Worm (Caenorhabditis elegans) whole organism, L4 larva: Measurements from ENCODE around the gene abhd-3.2.

Source experiments
- D1046.2 ChIP-seq: fragments of 200-800 bp; sonication (Bioruptor generic); IDR thresholded peaks from 2 replicates; pipeline ENCODE4 v1.3.6; 2022; ENCODE audit warnings: missing genetic modification characterization, missing compliant biosample characterization
- F10B5.3 ChIP-seq: sonication (generic microtip); optimal IDR thresholded peaks from 2 replicates; lab custom pipeline; 2016; ENCODE audit warnings: mild to moderate bottlenecking, missing genetic modification characterization, missing compliant biosample characterization
- F37D6.2 ChIP-seq: sonication (generic microtip); optimal IDR thresholded peaks from 2 replicates; lab custom pipeline; 2016; ENCODE audit warnings: mild to moderate bottlenecking, missing genetic modification characterization, missing compliant biosample characterization
- F44E2.7 ChIP-seq: fragments of 200-800 bp; sonication (Bioruptor generic); IDR thresholded peaks from 2 replicates; pipeline ENCODE4 v2.1.2; 2022; ENCODE audit warnings: missing genetic modification characterization, missing compliant biosample characterization
- F49E8.2 ChIP-seq: sonication (generic microtip); optimal IDR thresholded peaks from 2 replicates; lab custom pipeline; 2016; ENCODE audit warnings: missing compliant biosample characterization, mild to moderate bottlenecking, missing genetic modification characterization, borderline replicate concordance
- T20F7.1 ChIP-seq: fragments of 200-800 bp; sonication (Bioruptor generic); optimal IDR thresholded peaks from 2 replicates; lab custom pipeline; 2018; ENCODE audit warnings: mild to moderate bottlenecking, missing genetic modification characterization, missing compliant biosample characterization
- T26A8.4 ChIP-seq: fragments of 200-800 bp; sonication (Bioruptor generic); IDR thresholded peaks from 2 replicates; pipeline ENCODE4 v1.3.6; 2022; ENCODE audit warnings: missing genetic modification characterization, missing compliant biosample characterization
- Y105C5A.15 ChIP-seq: fragments of 200-800 bp; sonication (Bioruptor generic); IDR thresholded peaks from 2 replicates; pipeline ENCODE4 v1.3.6; 2022; ENCODE audit warnings: missing genetic modification characterization, missing compliant biosample characterization
- Y5F2A.4 ChIP-seq: fragments of 200-800 bp; sonication (Bioruptor generic); optimal IDR thresholded peaks from 2 replicates; lab custom pipeline; 2018; ENCODE audit warnings: mild to moderate bottlenecking, missing genetic modification characterization, missing compliant biosample characterization
- ZK337.2 ChIP-seq: fragments of 200-800 bp; sonication (Bioruptor generic); IDR thresholded peaks from 2 replicates; pipeline ENCODE4 v1.3.6; 2022; ENCODE audit warnings: missing genetic modification reagents, missing genetic modification characterization, missing compliant biosample characterization
- arid-1 ChIP-seq: fragments of 200-800 bp; sonication (Bioruptor generic); conservative IDR thresholded peaks from 2 replicates; pipeline ENCODE4 v1.3.6; 2022; ENCODE audit warnings: missing genetic modification reagents, missing genetic modification characterization, missing compliant biosample characterization
- ceh-32 ChIP-seq: sonication (generic microtip); optimal IDR thresholded peaks from 2 replicates; lab custom pipeline; 2016; ENCODE audit warnings: mild to moderate bottlenecking, missing genetic modification characterization, missing compliant biosample characterization; ENCODE audit not compliant: poor library complexity
- ceh-62 ChIP-seq: sonication (generic microtip); optimal IDR thresholded peaks from 2 replicates; lab custom pipeline; 2017; ENCODE audit warnings: missing biosample characterization, missing genetic modification characterization
- ceh-82 ChIP-seq: sonication (generic microtip); optimal IDR thresholded peaks from 2 replicates; lab custom pipeline; 2017; ENCODE audit warnings: missing biosample characterization, missing genetic modification characterization
- daf-12 ChIP-seq: fragments of 150-350 bp; optimal IDR thresholded peaks from 2 replicates; lab custom pipeline; 2014; ENCODE audit warnings: missing biosample characterization, missing genetic modification reagents, missing genetic modification characterization
- daf-16 ChIP-seq, 3 experiments: sonication (generic microtip); optimal IDR thresholded peaks; 2 replicates each; lab custom pipeline; 2016 to 2017; ENCODE audit warnings: missing genetic modification characterization in 3 of 3, missing genetic modification reagents in 3 of 3, mild to moderate bottlenecking in 2 of 3, missing compliant biosample characterization in 2 of 3, missing biosample characterization in 1 of 3, moderate library complexity in 1 of 3
- dmd-8 ChIP-seq: fragments of 200-800 bp; sonication (Bioruptor generic); IDR thresholded peaks from 2 replicates; pipeline ENCODE4 v1.3.6; 2022; ENCODE audit warnings: missing genetic modification characterization, missing compliant biosample characterization
- dpl-1 ChIP-seq: fragments of 150-350 bp; optimal IDR thresholded peaks from 2 replicates; lab custom pipeline; 2014; ENCODE audit warnings: missing biosample characterization, missing genetic modification reagents, missing genetic modification characterization
- fkh-10 ChIP-seq: fragments of 150-350 bp; optimal IDR thresholded peaks from 2 replicates; lab custom pipeline; 2014; ENCODE audit warnings: missing biosample characterization, missing genetic modification reagents, missing genetic modification characterization
- gei-8 ChIP-seq: fragments of 200-800 bp; sonication (Bioruptor generic); optimal IDR thresholded peaks from 2 replicates; lab custom pipeline; 2018; ENCODE audit warnings: mild to moderate bottlenecking, missing genetic modification characterization, missing compliant biosample characterization
- hif-1 ChIP-seq, 2 experiments: sonication (generic microtip); optimal IDR thresholded peaks; 2 replicates each; lab custom pipeline; 2016 to 2017; ENCODE audit warnings: missing compliant biosample characterization in 2 of 2, missing genetic modification characterization in 2 of 2, missing genetic modification reagents in 2 of 2, missing genotype in 2 of 2, mild to moderate bottlenecking in 1 of 2
- hmg-1.1 ChIP-seq: fragments of 200-800 bp; sonication (Bioruptor generic); IDR thresholded peaks from 2 replicates; pipeline ENCODE4 v1.3.6; 2022; ENCODE audit warnings: missing genetic modification reagents, missing genetic modification characterization, missing compliant biosample characterization
- lin-13 ChIP-seq: fragments of 150-350 bp; optimal IDR thresholded peaks from 2 replicates; lab custom pipeline; 2014; ENCODE audit warnings: missing biosample characterization, missing genetic modification reagents, missing genetic modification characterization
- lin-15B ChIP-seq: fragments of 150-350 bp; sonication (generic microtip); optimal IDR thresholded peaks from 3 replicates; lab custom pipeline; 2014; ENCODE audit warnings: missing biosample characterization, missing genetic modification characterization
- lin-29 ChIP-seq: fragments of 200-800 bp; sonication (Bioruptor generic); IDR thresholded peaks from 2 replicates; pipeline ENCODE4 v1.3.6; 2022; ENCODE audit warnings: missing genetic modification reagents, missing genetic modification characterization, missing compliant biosample characterization
- lir-3 ChIP-seq: sonication (generic microtip); optimal IDR thresholded peaks from 2 replicates; lab custom pipeline; 2016; ENCODE audit warnings: mild to moderate bottlenecking, missing genetic modification characterization, missing compliant biosample characterization
- mdl-1 ChIP-seq, 2 experiments: fragments of 150-350 bp in 1 of 2; sonication (generic microtip) in 1 of 2; optimal IDR thresholded peaks; 2 replicates each; lab custom pipeline; 2014 to 2017; ENCODE audit warnings: missing biosample characterization in 2 of 2, missing genetic modification characterization in 2 of 2
- mdt-29 ChIP-seq: fragments of 200-800 bp; sonication (Bioruptor generic); IDR thresholded peaks from 2 replicates; pipeline ENCODE4 v1.3.6; 2022; ENCODE audit warnings: missing genetic modification reagents, missing genetic modification characterization, missing compliant biosample characterization
- mep-1 ChIP-seq: fragments of 150-350 bp; sonication (generic microtip); optimal IDR thresholded peaks from 3 replicates; lab custom pipeline; 2014; ENCODE audit warnings: missing biosample characterization, missing genetic modification characterization
- nhr-102 ChIP-seq: sonication (generic microtip); optimal IDR thresholded peaks from 2 replicates; lab custom pipeline; 2016; ENCODE audit warnings: mild to moderate bottlenecking, missing genetic modification characterization, moderate library complexity, missing compliant biosample characterization
- nhr-11 ChIP-seq: fragments of 150-350 bp; optimal IDR thresholded peaks from 2 replicates; lab custom pipeline; 2014; ENCODE audit warnings: missing biosample characterization, missing genetic modification characterization
- nhr-237 ChIP-seq: sonication (generic microtip); optimal IDR thresholded peaks from 2 replicates; lab custom pipeline; 2017; ENCODE audit warnings: missing biosample characterization, missing genetic modification characterization
- nhr-25 ChIP-seq: sonication (generic microtip); optimal IDR thresholded peaks from 2 replicates; lab custom pipeline; 2017; ENCODE audit warnings: missing genetic modification characterization, mild to moderate bottlenecking, missing compliant biosample characterization, antibody characterized with exemption, moderate library complexity, borderline replicate concordance; ENCODE audit not compliant: insufficient read depth
- nhr-28 ChIP-seq: fragments of 150-350 bp; optimal IDR thresholded peaks from 2 replicates; lab custom pipeline; 2014; ENCODE audit warnings: missing biosample characterization, missing genetic modification characterization
- nhr-41 ChIP-seq: fragments of 200-800 bp; sonication (Bioruptor generic); IDR thresholded peaks from 2 replicates; pipeline ENCODE4 v1.3.6; 2022; ENCODE audit warnings: missing genetic modification reagents, missing genetic modification characterization, missing compliant biosample characterization
- nhr-42 ChIP-seq: fragments of 200-800 bp; sonication (Bioruptor generic); IDR thresholded peaks from 2 replicates; pipeline ENCODE4 v1.3.6; 2022; ENCODE audit warnings: missing genetic modification characterization, missing compliant biosample characterization
- nhr-76 ChIP-seq: fragments of 150-350 bp; optimal IDR thresholded peaks from 2 replicates; lab custom pipeline; 2014; ENCODE audit warnings: missing biosample characterization, missing genetic modification characterization
- nhr-77 ChIP-seq: fragments of 150-350 bp; optimal IDR thresholded peaks from 2 replicates; lab custom pipeline; 2014; ENCODE audit warnings: missing biosample characterization, missing genetic modification characterization
- pha-4 ChIP-seq, 2 experiments: fragments of 150-350 bp in 1 of 2; fragments of 200-800 bp in 1 of 2; sonication (Bioruptor generic) in 1 of 2; IDR thresholded peaks in 1 of 2; optimal IDR thresholded peaks in 1 of 2; 2 replicates each; pipeline versions ENCODE4 v1.3.6 to Lab custom; 2014 to 2022; ENCODE audit warnings: missing genetic modification characterization in 2 of 2, missing genetic modification reagents in 2 of 2, missing biosample characterization in 1 of 2, missing compliant biosample characterization in 1 of 2
- saeg-2 ChIP-seq: fragments of 200-800 bp; sonication (Bioruptor generic); IDR thresholded peaks from 2 replicates; pipeline ENCODE4 v1.3.6; 2022; ENCODE audit warnings: missing genetic modification reagents, missing genetic modification characterization, missing compliant biosample characterization
- sdz-12 ChIP-seq: fragments of 200-800 bp; sonication (Bioruptor generic); optimal IDR thresholded peaks from 2 replicates; lab custom pipeline; 2018; ENCODE audit warnings: mild to moderate bottlenecking, missing genetic modification characterization, missing compliant biosample characterization
- spr-1 ChIP-seq: sonication (generic microtip); optimal IDR thresholded peaks from 2 replicates; lab custom pipeline; 2016; ENCODE audit warnings: mild to moderate bottlenecking, missing genetic modification characterization, missing compliant biosample characterization
- spr-3 ChIP-seq: fragments of 200-800 bp; sonication (Bioruptor generic); optimal IDR thresholded peaks from 2 replicates; lab custom pipeline; 2018; ENCODE audit warnings: mild to moderate bottlenecking, missing genetic modification characterization, missing compliant biosample characterization
- tra-1 ChIP-seq: fragments of 200-800 bp; sonication (Bioruptor generic); IDR thresholded peaks from 2 replicates; pipeline ENCODE4 v1.3.6; 2022; ENCODE audit warnings: missing genetic modification reagents, missing genetic modification characterization, missing compliant biosample characterization
- unc-62 ChIP-seq, 3 experiments: fragments of 150-350 bp in 1 of 3; sonication (generic microtip); optimal IDR thresholded peaks in 2 of 3; peaks in 1 of 3; 1 replicate in 1 of 3; 2 replicates in 2 of 3; lab custom pipeline; 2014 to 2017; ENCODE audit warnings: missing biosample characterization in 3 of 3, missing genetic modification characterization in 3 of 3, missing genetic modification reagents in 3 of 3, missing genotype in 1 of 3
- zfp-2 ChIP-seq: sonication (generic microtip); optimal IDR thresholded peaks from 2 replicates; lab custom pipeline; 2016; ENCODE audit warnings: mild to moderate bottlenecking, missing genetic modification characterization, missing compliant biosample characterization
- zfp-3 ChIP-seq: fragments of 200-800 bp; sonication (Bioruptor generic); conservative IDR thresholded peaks from 2 replicates; pipeline ENCODE4 v1.3.6; 2022; ENCODE audit warnings: missing genetic modification reagents, missing genetic modification characterization, missing compliant biosample characterization
- zip-11 ChIP-seq: fragments of 200-800 bp; sonication (Bioruptor generic); IDR thresholded peaks from 2 replicates; pipeline ENCODE4 v1.3.6; 2022; ENCODE audit warnings: missing genetic modification characterization, missing compliant biosample characterization
- ztf-11 ChIP-seq: fragments of 150-350 bp; optimal IDR thresholded peaks from 2 replicates; lab custom pipeline; 2014; ENCODE audit warnings: missing biosample characterization, missing genetic modification characterization

Gene abhd-3.2

ce11 chrX:949466-949865, 28.3 kb downstream of the abhd-3.2 start (continued):
- TF ChIP-seq dmd-8 (GFP tag; lab: Robert Waterston, UW) (no peak), nhr-41 (GFP tag; lab: Robert Waterston, UW) (no peak), mdt-29 (GFP tag; lab: Robert Waterston, UW) (peak; percentile 32; the same call in 1 of the 2 replicates), zfp-2 (tag; lab: Kevin White, UChicago) (no peak), ceh-82 (tag; lab: Kevin White, UChicago) (no peak), nhr-77 (tag; lab: Kevin White, UChicago) (peak; percentile 74), hmg-1.1 (peak; percentile 89), zip-11 (GFP tag; lab: Robert Waterston, UW) (no peak), daf-12 (tag; lab: Kevin White, UChicago) (no peak), nhr-25 (tag; lab: Kevin White, UChicago) (peak; percentile 53), mdl-1 (tag; optimal IDR thresholded peaks at IDR 0.05; lab: Kevin White, UChicago) (peak; percentile 5 to 89), nhr-28 (tag; lab: Kevin White, UChicago) (peak; percentile 75), unc-62 (GFP tag; optimal IDR thresholded peaks at IDR 0.05 in 1 of 2; lab: Kevin White, UChicago) (peak in 1 of 2 experiments; percentile 99), unc-62 (tag; optimal IDR thresholded peaks at IDR 0.05; lab: Kevin White, UChicago) (no peak), nhr-237 (tag; lab: Kevin White, UChicago) (no peak), spr-1 (tag; lab: Kevin White, UChicago) (peak; percentile 70), fkh-10 (GFP tag; lab: Kevin White, UChicago) (peak; percentile 93), Y5F2A.4 (GFP tag; lab: Kevin White, UChicago) (no peak), ZK337.2 (GFP tag; lab: Robert Waterston, UW) (no peak), gei-8 (GFP tag; lab: Kevin White, UChicago) (no peak), nhr-102 (tag; lab: Kevin White, UChicago) (peak; percentile 69), F44E2.7 (no peak), nhr-11 (peak; percentile 94), tra-1 (GFP tag; lab: Robert Waterston, UW) (peak; percentile 75), F49E8.2 (tag; lab: Kevin White, UChicago) (no peak), nhr-76 (tag; lab: Kevin White, UChicago) (no peak), nhr-42 (no peak), T26A8.4 (GFP tag; lab: Robert Waterston, UW) (peak; percentile 83), pha-4 (GFP tag; IDR thresholded peaks at IDR 0.05; lab: Robert Waterston, UW) (peak; percentile 37; the same call in 1 of the 2 replicates), pha-4 (tag; optimal IDR thresholded peaks at IDR 0.05; lab: Kevin White, UChicago) (no peak), D1046.2 (GFP tag; lab: Robert Waterston, UW) (no peak), ceh-62 (no peak), F37D6.2 (tag; lab: Kevin White, UChicago) (peak; percentile 90), saeg-2 (GFP tag; lab: Robert Waterston, UW) (peak; percentile 82; the same call in 1 of the 2 replicates), lin-29 (GFP tag; lab: Robert Waterston, UW) (no peak), ztf-11 (tag; lab: Kevin White, UChicago) (no peak), daf-16 (GFP tag; optimal IDR thresholded peaks at IDR 0.05; lab: Kevin White, UChicago) (peak in 1 of 2 experiments; percentile 74), daf-16 (tag; optimal IDR thresholded peaks at IDR 0.05; lab: Kevin White, UChicago) (peak; percentile 39), F10B5.3 (no peak), mep-1 (tag; lab: Kevin White, UChicago) (peak; percentile 96), spr-3 (GFP tag; lab: Kevin White, UChicago) (no peak), T20F7.1 (peak; percentile 80), sdz-12 (GFP tag; lab: Kevin White, UChicago) (no peak), zfp-3 (GFP tag; lab: Robert Waterston, UW) (peak; percentile 31; the same call in 1 of the 2 replicates), hif-1 (tag; optimal IDR thresholded peaks at IDR 0.05; lab: Kevin White, UChicago) (peak in 1 of 2 experiments; percentile 74), Y105C5A.15 (GFP tag; lab: Robert Waterston, UW) (no peak), lin-15B (tag; lab: Kevin White, UChicago) (no peak), lir-3 (tag; lab: Kevin White, UChicago) (no peak), dpl-1 (GFP tag; lab: Kevin White, UChicago) (peak; percentile 23), ceh-32 (tag; lab: Kevin White, UChicago) (peak; percentile 40), arid-1 (GFP tag; lab: Robert Waterston, UW) (peak; percentile 68), lin-13 (peak; percentile 82)
